Fruit fly (Drosophila melanogaster) whole organism, wandering third instar larva: ENCODE measurements around the gene CG13096.
A peak's percentile ranks its signal among the peaks of the same experiment; 100 is the strongest.

Experiments
- Abd-B ChIP-seq: fragments of >200 bp; optimal IDR thresholded peaks from 2 replicates; lab custom pipeline; 2017; ENCODE audit warnings: missing biosample characterization, missing genetic modification characterization
- CG32264 ChIP-seq: fragments of 200-800 bp; sonication (Bioruptor generic); optimal IDR thresholded peaks from 2 replicates; lab custom pipeline; 2016; ENCODE audit warnings: missing biosample characterization, missing genetic modification characterization
- CG9705 ChIP-seq: fragments of 200-800 bp; sonication (Bioruptor generic); optimal IDR thresholded peaks from 2 replicates; lab custom pipeline; 2018; ENCODE audit warnings: missing biosample characterization, mild to moderate bottlenecking, missing genetic modification characterization
- CrebA ChIP-seq: fragments of 200-800 bp; sonication (Bioruptor generic); optimal IDR thresholded peaks from 2 replicates; lab custom pipeline; 2016; ENCODE audit warnings: missing biosample characterization, mild to moderate bottlenecking, missing genetic modification characterization, borderline replicate concordance
- Dfd ChIP-seq: fragments of >200 bp; optimal IDR thresholded peaks from 2 replicates; lab custom pipeline; 2017; ENCODE audit warnings: missing biosample characterization, missing genetic modification characterization
- Dif ChIP-seq: fragments of 200-275, 200-300 bp; sonication (Bioruptor generic); optimal IDR thresholded peaks from 2 replicates; lab custom pipeline; 2018; ENCODE audit warnings: missing biosample characterization, missing genetic modification characterization; ENCODE audit not compliant: partially characterized antibody
- HLH106 ChIP-seq: fragments of 200-800 bp; optimal IDR thresholded peaks from 3 replicates; lab custom pipeline; 2019; ENCODE audit warnings: missing biosample characterization, mild to moderate bottlenecking, missing genetic modification characterization, moderate library complexity
- Hnf4 ChIP-seq: fragments of 200-800 bp; sonication (Bioruptor generic); optimal IDR thresholded peaks from 2 replicates; lab custom pipeline; 2016; ENCODE audit warnings: missing biosample characterization, mild to moderate bottlenecking, missing genetic modification characterization
- Hr78 ChIP-seq: fragments of >200 bp; optimal IDR thresholded peaks from 2 replicates; lab custom pipeline; 2017; ENCODE audit warnings: missing biosample characterization, missing genetic modification characterization
- Hr83 ChIP-seq: fragments of 200-300 bp; sonication (Bioruptor generic); optimal IDR thresholded peaks from 2 replicates; lab custom pipeline; 2016; ENCODE audit warnings: missing biosample characterization, mild to moderate bottlenecking, missing genetic modification characterization, moderate library complexity; ENCODE audit not compliant: poor library complexity, severe bottlenecking
- Jra ChIP-seq: sonication (Bioruptor generic); optimal IDR thresholded peaks from 2 replicates; lab custom pipeline; 2016; ENCODE audit warnings: missing biosample characterization, missing genetic modification characterization
- Mio ChIP-seq: sonication (Bioruptor generic); optimal IDR thresholded peaks from 2 replicates; lab custom pipeline; 2016; ENCODE audit warnings: missing biosample characterization, missing genetic modification characterization
- Myc ChIP-seq: fragments of >200 bp; optimal IDR thresholded peaks from 2 replicates; lab custom pipeline; 2017
- N ChIP-seq: fragments of >200 bp; optimal IDR thresholded peaks from 2 replicates; lab custom pipeline; 2018; ENCODE audit warnings: missing biosample characterization, missing external identifiers, missing genetic modification characterization
- OdsH ChIP-seq: fragments of 200-800 bp; sonication (Bioruptor generic); optimal IDR thresholded peaks from 2 replicates; lab custom pipeline; 2016; ENCODE audit warnings: missing biosample characterization, mild to moderate bottlenecking, missing genetic modification characterization
- Rel ChIP-seq, 2 experiments: fragments of 200-800 bp; sonication (Bioruptor generic) in 1 of 2; optimal IDR thresholded peaks; 2 replicates in 1 of 2; 3 replicates in 1 of 2; lab custom pipeline; 2016 to 2019; ENCODE audit warnings: mild to moderate bottlenecking in 2 of 2, missing biosample characterization in 2 of 2, missing genetic modification characterization in 2 of 2, moderate library complexity in 1 of 2
- Sp1 ChIP-seq: fragments of 200-800 bp; sonication (Bioruptor generic); optimal IDR thresholded peaks from 3 replicates; lab custom pipeline; 2019; ENCODE audit warnings: missing biosample characterization, mild to moderate bottlenecking, missing genetic modification characterization, moderate library complexity
- br ChIP-seq: fragments of 200-800 bp; sonication (Bioruptor generic); optimal IDR thresholded peaks from 2 replicates; lab custom pipeline; 2016; ENCODE audit warnings: missing biosample characterization, missing genetic modification characterization
- dl ChIP-seq, 2 experiments: fragments of 175-275, 200-275 bp in 1 of 2; fragments of 200-275 bp in 1 of 2; sonication (Bioruptor generic); optimal IDR thresholded peaks; lab custom pipeline; 2018; ENCODE audit warnings: mild to moderate bottlenecking in 2 of 2, missing biosample characterization in 2 of 2, missing genetic modification characterization in 2 of 2, moderate library complexity in 2 of 2; ENCODE audit not compliant: partially characterized antibody in 2 of 2, insufficient read depth in 1 of 2
- dmrt93B ChIP-seq: fragments of 200-800 bp; sonication (Bioruptor generic); optimal IDR thresholded peaks from 2 replicates; lab custom pipeline; 2018; ENCODE audit warnings: missing biosample characterization, mild to moderate bottlenecking, missing genetic modification characterization
- dsf ChIP-seq: sonication (Bioruptor generic); optimal IDR thresholded peaks from 2 replicates; lab custom pipeline; 2016; ENCODE audit warnings: missing biosample characterization, missing genetic modification characterization, borderline replicate concordance
- ey ChIP-seq: fragments of 200-800 bp; sonication (Bioruptor generic); optimal IDR thresholded peaks from 2 replicates; lab custom pipeline; 2016; ENCODE audit warnings: missing biosample characterization, missing genetic modification characterization
- foxo ChIP-seq, 2 experiments: fragments of 200-800 bp; sonication (Bioruptor generic); optimal IDR thresholded peaks; 2 replicates in 1 of 2; 3 replicates in 1 of 2; lab custom pipeline; 2016 to 2017; ENCODE audit warnings: missing biosample characterization in 2 of 2, missing genetic modification characterization in 2 of 2
- fru ChIP-seq: fragments of 200-800 bp; sonication (Bioruptor generic); optimal IDR thresholded peaks from 3 replicates; lab custom pipeline; 2016; ENCODE audit warnings: missing biosample characterization, mild to moderate bottlenecking, missing genetic modification characterization
- h ChIP-seq: fragments of 200-800 bp; sonication (Bioruptor generic); optimal IDR thresholded peaks from 3 replicates; lab custom pipeline; 2016; ENCODE audit warnings: missing biosample characterization, mild to moderate bottlenecking, missing genetic modification characterization
- jim ChIP-seq: fragments of 175-275, 200-325 bp; sonication (Bioruptor generic); optimal IDR thresholded peaks from 2 replicates; lab custom pipeline; 2016; ENCODE audit warnings: missing biosample characterization, mild to moderate bottlenecking, missing genetic modification characterization
- lola ChIP-seq: fragments of >200 bp; optimal IDR thresholded peaks from 2 replicates; lab custom pipeline; 2017; ENCODE audit warnings: missing biosample characterization, missing genetic modification characterization
- pan ChIP-seq: fragments of >200 bp; optimal IDR thresholded peaks from 2 replicates; lab custom pipeline; 2017
- psq ChIP-seq: fragments of 200-800 bp; sonication (Bioruptor generic); optimal IDR thresholded peaks from 3 replicates; lab custom pipeline; 2017; ENCODE audit warnings: missing biosample characterization, mild to moderate bottlenecking, missing genetic modification characterization, moderate library complexity
- sage ChIP-seq: fragments of 200-800 bp; sonication (Bioruptor generic); optimal IDR thresholded peaks from 2 replicates; lab custom pipeline; 2016; ENCODE audit warnings: missing biosample characterization, mild to moderate bottlenecking, missing genetic modification characterization
- sv ChIP-seq: fragments of 200-800 bp; sonication (Bioruptor generic); optimal IDR thresholded peaks from 3 replicates; lab custom pipeline; 2016; ENCODE audit warnings: missing biosample characterization, missing genetic modification characterization
- tai ChIP-seq: sonication (Bioruptor generic); optimal IDR thresholded peaks from 2 replicates; lab custom pipeline; 2016; ENCODE audit warnings: missing biosample characterization, missing genetic modification characterization
- usp ChIP-seq: fragments of >200 bp; optimal IDR thresholded peaks from 2 replicates; lab custom pipeline; 2017; ENCODE audit warnings: missing biosample characterization, missing genetic modification characterization
- woc ChIP-seq: sonication (Bioruptor generic); optimal IDR thresholded peaks from 2 replicates; lab custom pipeline; 2016; ENCODE audit warnings: missing biosample characterization, mild to moderate bottlenecking, missing genetic modification characterization

Gene CG13096

dm6 chr2L:8506729-8507128 is 4.9 kb downstream of the CG13096 start, which contains the start of gene Dh31:
Gene Dh31, minus strand, starts transcription at chr2L:8506845.
- TF ChIP-seq CG9705 (GFP tag; lab: Kevin White, UChicago) (no peak), foxo (GFP tag; optimal IDR thresholded peaks at IDR 0.05; lab: Kevin White, UChicago) (no peak), psq (no peak), sv (GFP tag; lab: Kevin White, UChicago) (no peak), h (GFP tag; lab: Kevin White, UChicago) (no peak), Dif (GFP tag; lab: Kevin White, UChicago) (no peak), Abd-B (GFP tag; lab: Kevin White, UChicago) (no peak), tai (GFP tag; lab: Kevin White, UChicago) (no peak), CrebA (GFP tag; lab: Kevin White, UChicago) (no peak)

dm6 chr2L:8496269-8496668 is 15.4 kb downstream of the CG13096 start, which contains the start of gene Bace:
Gene Bace, minus strand, starts transcription at chr2L:8496307.
- TF ChIP-seq Mio (GFP tag; lab: Kevin White, UChicago) (no peak), dl (GFP tag; optimal IDR thresholded peaks at IDR 0.05; lab: Kevin White, UChicago; ENCODE audit: insufficient read depth in 1 of 2, partially characterized antibody in 2 of 2) (no peak), Hnf4 (no peak), sv (GFP tag; lab: Kevin White, UChicago) (no peak), HLH106 (tag; lab: Kevin White, UChicago) (no peak), CG9705 (GFP tag; lab: Kevin White, UChicago) (no peak), jim (GFP tag; lab: Kevin White, UChicago) (no peak), Myc (no peak), dmrt93B (no peak), Dif (GFP tag; lab: Kevin White, UChicago) (no peak), Dfd (GFP tag; lab: Kevin White, UChicago) (no peak), Abd-B (GFP tag; lab: Kevin White, UChicago) (no peak), Hr78 (no peak), Hr83 (GFP tag; lab: Kevin White, UChicago) (no peak), Rel (GFP tag; optimal IDR thresholded peaks at IDR 0.05; lab: Kevin White, UChicago) (no peak), Rel (tag; optimal IDR thresholded peaks at IDR 0.05; lab: Kevin White, UChicago) (no peak), pan (lab: Kevin White, UChicago) (no peak), usp (GFP tag; lab: Kevin White, UChicago) (no peak), h (GFP tag; lab: Kevin White, UChicago) (no peak), N (GFP tag; lab: Kevin White, UChicago) (no peak), Sp1 (GFP tag; lab: Kevin White, UChicago) (no peak)

- TF ChIP-seq Myc (no peak), N (GFP tag; lab: Kevin White, UChicago) (no peak), Hr83 (GFP tag; lab: Kevin White, UChicago) (no peak), Rel (GFP tag; optimal IDR thresholded peaks at IDR 0.05; lab: Kevin White, UChicago) (no peak), Rel (tag; optimal IDR thresholded peaks at IDR 0.05; lab: Kevin White, UChicago) (no peak), sv (GFP tag; lab: Kevin White, UChicago) (no peak), woc (GFP tag; lab: Kevin White, UChicago) (no peak), OdsH (GFP tag; lab: Kevin White, UChicago) (no peak), fru (GFP tag; lab: Kevin White, UChicago) (no peak), Jra (GFP tag; lab: Kevin White, UChicago) (no peak), tai (GFP tag; lab: Kevin White, UChicago) (no peak), ey (no peak), Hnf4 (no peak), psq (no peak), CG9705 (GFP tag; lab: Kevin White, UChicago) (no peak), HLH106 (tag; lab: Kevin White, UChicago) (no peak), usp (GFP tag; lab: Kevin White, UChicago) (no peak), sage (no peak), br (GFP tag; lab: Kevin White, UChicago) (no peak), dsf (GFP tag; lab: Kevin White, UChicago) (no peak), CG32264 (GFP tag; lab: Kevin White, UChicago) (no peak)
Measured at dm6 chr2L:8490439-8490838, 21.2 kb downstream of the CG13096 start, which contains the start of gene CG43400. Gene CG43400, plus strand, starts transcription at chr2L:8490739.

- TF ChIP-seq CG32264 (GFP tag; lab: Kevin White, UChicago) (peak; percentile 4), Dif (GFP tag; lab: Kevin White, UChicago) (peak; percentile 28), Hr83 (GFP tag; lab: Kevin White, UChicago) (peak; percentile 74), Jra (GFP tag; lab: Kevin White, UChicago) (peak; percentile 22), N (GFP tag; lab: Kevin White, UChicago) (peak; percentile 39), dsf (GFP tag; lab: Kevin White, UChicago) (peak; percentile 56), h (GFP tag; lab: Kevin White, UChicago) (peak; percentile 56), lola (GFP tag; lab: Kevin White, UChicago) (no peak), pan (lab: Kevin White, UChicago) (no peak), br (GFP tag; lab: Kevin White, UChicago) (peak; percentile 4), fru (GFP tag; lab: Kevin White, UChicago) (peak; percentile 14), jim (GFP tag; lab: Kevin White, UChicago) (no peak), Hnf4 (peak; percentile 67)
- TF ChIP-seq, all 38 proteins: peak for 10
Measured at dm6 chr2L:8488735-8489134, 22.9 kb downstream of the CG13096 start, which contains the start of gene CG13088. Gene CG13088, plus strand, starts transcription at chr2L:8488981.
